Fruit fly (Drosophila melanogaster): ENCODE results near the gene Ubr3.

The Ubr3 gene

dm6 chrX:7888386-7889024 is 47.2 kb upstream of the Ubr3 start, which contains the start of gene Acat1 (continued):
- TF ChIP-seq CG7372 (GFP tag; IDR thresholded peaks at IDR 0.05) (peak; percentile 34; the same call in 1 of the 2 replicates), stwl (tag; optimal IDR thresholded peaks at IDR 0.05) (peak; percentile 87), CG8089 (GFP tag; optimal IDR thresholded peaks at IDR 0.05) (no peak), CG33557 (GFP tag; optimal IDR thresholded peaks at IDR 0.05) (no peak), bbx (GFP tag; IDR thresholded peaks at IDR 0.05; ENCODE audit: partially characterized antibody) (0 out of 2 replicates have a peak, but pooled peaks have one; percentile 14), az2 (GFP tag; optimal IDR thresholded peaks at IDR 0.05) (peak; percentile 49), sd (tag; optimal IDR thresholded peaks at IDR 0.05) (no peak), repo (GFP tag; optimal IDR thresholded peaks at IDR 0.05) (peak; percentile 42), D (optimal IDR thresholded peaks at IDR 0.05) (no peak), D (GFP tag; optimal IDR thresholded peaks at IDR 0.05) (no peak), sens-2 (GFP tag; IDR thresholded peaks at IDR 0.05) (peak; percentile 27; the same call in 1 of the 2 replicates), org-1 (GFP tag; optimal IDR thresholded peaks at IDR 0.05) (no peak), E2f2 (GFP tag; IDR thresholded peaks at IDR 0.05) (peak; percentile 49; the same call in 1 of the 2 replicates), CG8765 (GFP tag; IDR thresholded peaks at IDR 0.05) (no peak), odd (GFP tag; optimal IDR thresholded peaks at IDR 0.05) (no peak), CG18262 (tag; optimal IDR thresholded peaks at IDR 0.05) (peak; percentile 56), tin (GFP tag; optimal IDR thresholded peaks at IDR 0.05) (peak; percentile 49), NK7.1 (GFP tag; optimal IDR thresholded peaks at IDR 0.05) (peak; percentile 38), Doc3 (GFP tag; IDR thresholded peaks at IDR 0.05; ENCODE audit: partially characterized antibody) (0 out of 3 replicates have a peak, but pooled peaks have one; percentile 17), CG14441 (GFP tag; IDR thresholded peaks at IDR 0.05) (peak; percentile 58), Atf-2 (GFP tag; optimal IDR thresholded peaks at IDR 0.05) (peak; percentile 34), grau (tag; optimal IDR thresholded peaks at IDR 0.05) (peak; percentile 41), Xbp1 (GFP tag; optimal IDR thresholded peaks at IDR 0.05) (peak; percentile 56), CHES-1-like (GFP tag; optimal IDR thresholded peaks at IDR 0.05) (peak; percentile 31), CG8388 (GFP tag; optimal IDR thresholded peaks at IDR 0.05) (peak; percentile 35), Mrtf (GFP tag; IDR thresholded peaks at IDR 0.05) (no peak), inv (GFP tag; IDR thresholded peaks at IDR 0.05; ENCODE audit: partially characterized antibody) (peak; percentile 25; the same call in 1 of the 2 replicates), fu2 (GFP tag; optimal IDR thresholded peaks at IDR 0.05) (peak; percentile 25), CG2678 (tag; optimal IDR thresholded peaks at IDR 0.05) (peak; percentile 58), ranshi (GFP tag; IDR thresholded peaks at IDR 0.05) (0 out of 2 replicates have a peak, but pooled peaks have one; percentile 42), CG17829 (tag; optimal IDR thresholded peaks at IDR 0.05) (peak; percentile 43), CG12744 (GFP tag; optimal IDR thresholded peaks at IDR 0.05) (peak; percentile 28), CG18599 (GFP tag; optimal IDR thresholded peaks at IDR 0.05) (peak; percentile 74), sima (GFP tag; optimal IDR thresholded peaks at IDR 0.05) (no peak), CG10462 (GFP tag; optimal IDR thresholded peaks at IDR 0.05) (peak; percentile 23), Dp (GFP tag; optimal IDR thresholded peaks at IDR 0.05) (peak; percentile 35), Ada2b (GFP tag; IDR thresholded peaks at IDR 0.05) (no peak), dimm (GFP tag; IDR thresholded peaks at IDR 0.05) (no peak), pros (GFP tag; optimal IDR thresholded peaks at IDR 0.05) (no peak), CG32767 (GFP tag; IDR thresholded peaks at IDR 0.05) (no peak), scrt (GFP tag; optimal IDR thresholded peaks at IDR 0.05) (peak; percentile 91), CG34422 (GFP tag; IDR thresholded peaks at IDR 0.05) (peak; percentile 58), row (GFP tag; IDR thresholded peaks at IDR 0.05) (peak; percentile 43; the same call in 1 of the 3 replicates), CG7786 (GFP tag; optimal IDR thresholded peaks at IDR 0.05) (peak; percentile 40), rib (GFP tag; IDR thresholded peaks at IDR 0.05) (no peak), Hmr (GFP tag; optimal IDR thresholded peaks at IDR 0.05) (peak; percentile 59), Elba2 (GFP tag; optimal IDR thresholded peaks at IDR 0.05) (peak; percentile 91), nmo (GFP tag; optimal IDR thresholded peaks at IDR 0.05) (peak; percentile 66), phol (tag; optimal IDR thresholded peaks at IDR 0.05) (peak; percentile 64), CG3407 (GFP tag; optimal IDR thresholded peaks at IDR 0.05) (peak; percentile 33)

Data from whole organism, embryonic.